Worm (Caenorhabditis elegans) whole organism, late embryonic: ENCODE data around the gene tba-8.

Experiments used
- C08G9.2 ChIP-seq: sonication (generic microtip); optimal IDR thresholded peaks from 2 replicates; lab custom pipeline; 2016; ENCODE audit warnings: mild to moderate bottlenecking, missing genetic modification characterization, moderate library complexity, missing compliant biosample characterization
- T23F11.4 ChIP-seq: fragments of 200-800 bp; sonication (Bioruptor generic); optimal IDR thresholded peaks from 2 replicates; lab custom pipeline; 2018; ENCODE audit warnings: mild to moderate bottlenecking, missing genetic modification characterization, missing compliant biosample characterization
- ama-1 ChIP-seq: fragments of 150-350 bp; optimal IDR thresholded peaks from 2 replicates; lab custom pipeline; 2014
- ceh-14 ChIP-seq: sonication (generic microtip); optimal IDR thresholded peaks from 2 replicates; lab custom pipeline; 2016; ENCODE audit warnings: missing genotype, missing genetic modification characterization, missing compliant biosample characterization
- ceh-18 ChIP-seq: sonication (generic microtip); optimal IDR thresholded peaks from 2 replicates; lab custom pipeline; 2016; ENCODE audit warnings: missing genetic modification characterization, missing compliant biosample characterization
- ceh-19 ChIP-seq: fragments of 200-800 bp; sonication (Bioruptor generic); optimal IDR thresholded peaks from 2 replicates; lab custom pipeline; 2018; ENCODE audit warnings: mild to moderate bottlenecking, missing genetic modification characterization, missing compliant biosample characterization
- ceh-2 ChIP-seq: sonication (generic microtip); optimal IDR thresholded peaks from 2 replicates; lab custom pipeline; 2016; ENCODE audit warnings: missing genotype, missing genetic modification characterization, missing compliant biosample characterization
- ceh-22 ChIP-seq: sonication (generic microtip); optimal IDR thresholded peaks from 2 replicates; lab custom pipeline; 2017; ENCODE audit warnings: missing biosample characterization, missing genetic modification characterization
- ceh-31 ChIP-seq: sonication (generic microtip); optimal IDR thresholded peaks from 2 replicates; lab custom pipeline; 2016; ENCODE audit warnings: missing genetic modification characterization, missing compliant biosample characterization
- ceh-34 ChIP-seq: sonication (generic microtip); optimal IDR thresholded peaks from 2 replicates; lab custom pipeline; 2016; ENCODE audit warnings: mild to moderate bottlenecking, missing genetic modification characterization, missing compliant biosample characterization
- ceh-9 ChIP-seq: sonication (generic microtip); optimal IDR thresholded peaks from 2 replicates; lab custom pipeline; 2016; ENCODE audit warnings: mild to moderate bottlenecking, missing genetic modification characterization, inconsistent platforms, missing compliant biosample characterization
- che-1 ChIP-seq: sonication (generic microtip); optimal IDR thresholded peaks from 2 replicates; lab custom pipeline; 2016; ENCODE audit warnings: mild to moderate bottlenecking, missing genetic modification characterization, missing compliant biosample characterization
- dmd-4 ChIP-seq: sonication (generic microtip); optimal IDR thresholded peaks from 2 replicates; lab custom pipeline; 2016; ENCODE audit warnings: borderline replicate concordance, missing genetic modification characterization, missing compliant biosample characterization
- dve-1 ChIP-seq: sonication (generic microtip); optimal IDR thresholded peaks from 2 replicates; lab custom pipeline; 2017; ENCODE audit warnings: antibody characterized with exemption, mild to moderate bottlenecking, missing genetic modification characterization, missing compliant biosample characterization
- elt-2 ChIP-seq: sonication (generic microtip); optimal IDR thresholded peaks from 2 replicates; lab custom pipeline; 2016; ENCODE audit warnings: missing genetic modification reagents, missing genetic modification characterization, missing compliant biosample characterization
- elt-4 ChIP-seq: sonication (generic microtip); optimal IDR thresholded peaks from 2 replicates; lab custom pipeline; 2016; ENCODE audit warnings: missing genetic modification characterization, missing compliant biosample characterization
- ets-4 ChIP-seq: sonication (generic microtip); optimal IDR thresholded peaks from 2 replicates; lab custom pipeline; 2016; ENCODE audit warnings: missing genetic modification characterization, missing compliant biosample characterization
- fax-1 ChIP-seq: sonication (generic microtip); optimal IDR thresholded peaks from 2 replicates; lab custom pipeline; 2016; ENCODE audit warnings: missing genotype, missing genetic modification characterization, missing compliant biosample characterization
- gmeb-2 ChIP-seq: sonication (generic microtip); optimal IDR thresholded peaks from 2 replicates; lab custom pipeline; 2016; ENCODE audit warnings: missing genetic modification characterization, inconsistent platforms, missing compliant biosample characterization
- hlh-13 ChIP-seq: fragments of 200-800 bp; sonication (Bioruptor generic); optimal IDR thresholded peaks from 2 replicates; lab custom pipeline; 2018; ENCODE audit warnings: mild to moderate bottlenecking, missing genetic modification characterization, missing compliant biosample characterization
- hlh-6 ChIP-seq: sonication (generic microtip); optimal IDR thresholded peaks from 2 replicates; lab custom pipeline; 2016; ENCODE audit warnings: missing genotype, missing genetic modification characterization, missing compliant biosample characterization
- lim-6 ChIP-seq: sonication (generic microtip); optimal IDR thresholded peaks from 2 replicates; lab custom pipeline; 2016; ENCODE audit warnings: missing genetic modification characterization, missing compliant biosample characterization
- lin-11 ChIP-seq: fragments of 200-800 bp; sonication (Bioruptor generic); optimal IDR thresholded peaks from 2 replicates; lab custom pipeline; 2018; ENCODE audit warnings: mild to moderate bottlenecking, missing genetic modification characterization, missing compliant biosample characterization
- madf-2 ChIP-seq: sonication (generic microtip); optimal IDR thresholded peaks from 2 replicates; lab custom pipeline; 2017; ENCODE audit warnings: missing genetic modification characterization, missing compliant biosample characterization
- mec-3 ChIP-seq: sonication (generic microtip); optimal IDR thresholded peaks from 2 replicates; lab custom pipeline; 2016; ENCODE audit warnings: borderline replicate concordance, missing genetic modification characterization, missing compliant biosample characterization
- nhr-11 ChIP-seq: fragments of 150-350 bp; optimal IDR thresholded peaks from 2 replicates; lab custom pipeline; 2014; ENCODE audit warnings: missing biosample characterization, missing genetic modification characterization
- nhr-232 ChIP-seq: sonication (generic microtip); optimal IDR thresholded peaks from 2 replicates; lab custom pipeline; 2016; ENCODE audit warnings: missing genetic modification characterization, missing compliant biosample characterization
- npax-4 ChIP-seq: sonication (generic microtip); optimal IDR thresholded peaks from 2 replicates; lab custom pipeline; 2016; ENCODE audit warnings: missing genetic modification characterization, missing compliant biosample characterization
- odd-2 ChIP-seq: sonication (generic microtip); optimal IDR thresholded peaks from 2 replicates; lab custom pipeline; 2017; ENCODE audit warnings: antibody characterized with exemption, mild to moderate bottlenecking, missing genetic modification characterization, missing compliant biosample characterization
- pag-3 ChIP-seq: sonication (generic microtip); optimal IDR thresholded peaks from 2 replicates; lab custom pipeline; 2016; ENCODE audit warnings: missing compliant biosample characterization, missing genetic modification characterization, borderline replicate concordance
- pat-9 ChIP-seq: fragments of 200-800 bp; sonication (Bioruptor generic); optimal IDR thresholded peaks from 2 replicates; lab custom pipeline; 2018; ENCODE audit warnings: mild to moderate bottlenecking, missing genetic modification characterization, moderate library complexity, missing compliant biosample characterization
- pha-2 ChIP-seq: sonication (generic microtip); optimal IDR thresholded peaks from 2 replicates; lab custom pipeline; 2017; ENCODE audit warnings: mild to moderate bottlenecking, missing genetic modification characterization, missing compliant biosample characterization
- pqm-1 ChIP-seq: sonication (generic microtip); optimal IDR thresholded peaks from 2 replicates; lab custom pipeline; 2016; ENCODE audit warnings: missing genetic modification characterization, missing compliant biosample characterization
- pros-1 ChIP-seq: fragments of 150-350 bp; optimal IDR thresholded peaks from 2 replicates; lab custom pipeline; 2014; ENCODE audit warnings: missing biosample characterization, missing genetic modification reagents, missing genetic modification characterization
- ref-2 ChIP-seq: sonication (generic microtip); optimal IDR thresholded peaks from 2 replicates; lab custom pipeline; 2016; ENCODE audit warnings: missing genetic modification characterization, missing compliant biosample characterization
- rnt-1 ChIP-seq: sonication (generic microtip); optimal IDR thresholded peaks from 2 replicates; lab custom pipeline; 2016; ENCODE audit warnings: missing genetic modification characterization, missing compliant biosample characterization
- sdc-2 ChIP-seq: sonication (generic microtip); optimal IDR thresholded peaks from 2 replicates; lab custom pipeline; 2016; ENCODE audit warnings: missing genotype, missing genetic modification characterization, missing compliant biosample characterization
- syd-9 ChIP-seq: sonication (generic microtip); optimal IDR thresholded peaks from 2 replicates; lab custom pipeline; 2016; ENCODE audit warnings: mild to moderate bottlenecking, missing genetic modification characterization, moderate library complexity, missing compliant biosample characterization
- tbx-2 ChIP-seq: sonication (generic microtip); optimal IDR thresholded peaks from 2 replicates; lab custom pipeline; 2016; ENCODE audit warnings: missing genetic modification characterization, missing compliant biosample characterization
- ttx-3 ChIP-seq: sonication (generic microtip); optimal IDR thresholded peaks from 2 replicates; lab custom pipeline; 2016; ENCODE audit warnings: missing genetic modification reagents, missing genetic modification characterization, missing compliant biosample characterization
- unc-3 ChIP-seq, 2 experiments: fragments of 200-800 bp in 1 of 2; sonication (Bioruptor generic) in 1 of 2; sonication (generic microtip) in 1 of 2; conservative IDR thresholded peaks in 1 of 2; optimal IDR thresholded peaks in 1 of 2; 2 replicates each; pipeline versions ENCODE4 v1.3.6 to Lab custom; 2016 to 2022; ENCODE audit warnings: missing compliant biosample characterization in 2 of 2, missing genetic modification characterization in 2 of 2, missing genetic modification reagents in 1 of 2
- unc-42 ChIP-seq: sonication (generic microtip); optimal IDR thresholded peaks from 2 replicates; lab custom pipeline; 2016; ENCODE audit warnings: missing genotype, missing genetic modification characterization, missing compliant biosample characterization
- unc-86 ChIP-seq: sonication (generic microtip); optimal IDR thresholded peaks from 2 replicates; lab custom pipeline; 2016; ENCODE audit warnings: missing genetic modification characterization, missing compliant biosample characterization
- ztf-16 ChIP-seq: sonication (generic microtip); optimal IDR thresholded peaks from 2 replicates; lab custom pipeline; 2017; ENCODE audit warnings: missing genetic modification characterization, missing compliant biosample characterization

Gene tba-8

DNA sequence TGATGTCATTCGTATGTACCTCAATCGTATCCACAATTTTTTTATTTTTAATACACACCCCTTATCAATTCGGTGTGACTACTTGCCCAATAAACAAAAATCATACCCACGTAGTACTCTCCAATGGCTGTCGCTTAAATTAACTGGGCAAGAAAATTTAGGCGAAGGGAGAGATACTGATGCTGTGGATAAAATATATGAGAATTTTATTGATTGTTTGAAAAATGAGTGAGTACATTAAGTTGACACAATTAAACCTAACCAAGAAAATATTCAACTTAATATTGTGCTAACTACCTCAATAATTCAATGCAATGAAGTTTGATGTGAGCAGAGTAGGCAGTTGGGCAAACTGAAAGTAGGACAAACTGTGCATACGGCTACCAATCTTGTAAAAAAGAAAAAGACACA is 7.6 kb upstream of the tba-8 start (continued):
- TF ChIP-seq unc-42 (tag; lab: Kevin White, UChicago) (peak; percentile 96), nhr-232 (tag; lab: Kevin White, UChicago) (no peak), ceh-19 (GFP tag; lab: Kevin White, UChicago) (no peak), ref-2 (tag; lab: Kevin White, UChicago) (peak; percentile 77), ttx-3 (no peak), dve-1 (tag; lab: Kevin White, UChicago) (peak; percentile 96), ceh-22 (no peak), ceh-2 (tag; lab: Kevin White, UChicago) (peak; percentile 63), pag-3 (tag; lab: Kevin White, UChicago) (no peak), lin-11 (no peak), syd-9 (tag; lab: Kevin White, UChicago) (peak; percentile 60), ceh-14 (tag; lab: Kevin White, UChicago) (peak; percentile 63), ceh-31 (tag; lab: Kevin White, UChicago) (peak; percentile 94), che-1 (tag; lab: Kevin White, UChicago) (no peak), ceh-9 (tag; lab: Kevin White, UChicago) (no peak), ztf-16 (tag; lab: Kevin White, UChicago) (peak; percentile 67), ceh-18 (tag; lab: Kevin White, UChicago) (peak; percentile 98), elt-4 (no peak), odd-2 (peak; percentile 42), lim-6 (no peak), pqm-1 (tag; lab: Kevin White, UChicago) (peak; percentile 81), hlh-13 (GFP tag; lab: Kevin White, UChicago) (no peak), nhr-11 (peak; percentile 18), ama-1 (lab: Kevin White, UChicago) (no peak), ceh-34 (tag; lab: Kevin White, UChicago) (peak; percentile 80), elt-2 (tag; lab: Kevin White, UChicago) (peak; percentile 60), unc-86 (tag; lab: Kevin White, UChicago) (peak; percentile 23), pha-2 (no peak), fax-1 (tag; lab: Kevin White, UChicago) (no peak), T23F11.4 (GFP tag; lab: Kevin White, UChicago) (no peak), dmd-4 (tag; lab: Kevin White, UChicago) (peak; percentile 27), mec-3 (tag; lab: Kevin White, UChicago) (no peak), tbx-2 (tag; lab: Kevin White, UChicago) (peak; percentile 85), pros-1 (tag; lab: Kevin White, UChicago) (peak; percentile 23), sdc-2 (peak; percentile 99), rnt-1 (peak; percentile 91), hlh-6 (tag; lab: Kevin White, UChicago) (no peak), unc-3 (GFP tag; conservative IDR thresholded peaks at IDR 0.05; lab: Robert Waterston, UW) (no peak), unc-3 (tag; optimal IDR thresholded peaks at IDR 0.05; lab: Kevin White, UChicago) (no peak), madf-2 (tag; lab: Kevin White, UChicago) (peak; percentile 58), gmeb-2 (peak; percentile 1), ets-4 (tag; lab: Kevin White, UChicago) (peak; percentile 70), npax-4 (tag; lab: Kevin White, UChicago) (no peak), pat-9 (tag; lab: Kevin White, UChicago) (peak; percentile 21), C08G9.2 (tag; lab: Kevin White, UChicago) (peak; percentile 70)
- TF ChIP-seq, all 69 proteins: peak for 37
